Worm (Caenorhabditis elegans): ENCODE data around the gene K07F5.12.
A peak's percentile ranks its signal among the peaks of the same experiment; 100 is the strongest.

K07F5.12 gene

ce11 chrIV:9857952-9858488, 2.2 kb downstream of the K07F5.12 start, which contains the start of gene npp-1 (continued):
- no peak for TF ChIP-seq atf-7 (tag; optimal IDR thresholded peaks at IDR 0.05)
- TF ChIP-seq lsl-1 (GFP tag; optimal IDR thresholded peaks at IDR 0.05): no peak
- no peak for TF ChIP-seq rcor-1 (GFP tag; IDR thresholded peaks at IDR 0.05)
- no peak for TF ChIP-seq F10E7.11 (tag; optimal IDR thresholded peaks at IDR 0.05)
- no peak for TF ChIP-seq sdz-38 (tag; optimal IDR thresholded peaks at IDR 0.05)
- peak; percentile 20 for TF ChIP-seq nhr-80 (tag; optimal IDR thresholded peaks at IDR 0.05)
- peak; percentile 18 for TF ChIP-seq F23B12.7 (tag; optimal IDR thresholded peaks at IDR 0.05; ENCODE audit: insufficient read depth)
- TF ChIP-seq mes-4 (tag; optimal IDR thresholded peaks at IDR 0.05): no peak
- TF ChIP-seq K11D2.4 (GFP tag; IDR thresholded peaks at IDR 0.05): no peak
- no peak for TF ChIP-seq B0019.2 (GFP tag; conservative IDR thresholded peaks at IDR 0.05)
- TF ChIP-seq hlh-26 (GFP tag; conservative IDR thresholded peaks at IDR 0.05): no peak
- no peak for TF ChIP-seq Y53F4B.3 (GFP tag; IDR thresholded peaks at IDR 0.05)
- no peak for TF ChIP-seq hmg-20 (GFP tag; IDR thresholded peaks at IDR 0.05)
- peak; percentile 63 for TF ChIP-seq attf-5 (GFP tag; optimal IDR thresholded peaks at IDR 0.05)
- no peak for TF ChIP-seq nhr-179 (tag; optimal IDR thresholded peaks at IDR 0.05)

DNA sequence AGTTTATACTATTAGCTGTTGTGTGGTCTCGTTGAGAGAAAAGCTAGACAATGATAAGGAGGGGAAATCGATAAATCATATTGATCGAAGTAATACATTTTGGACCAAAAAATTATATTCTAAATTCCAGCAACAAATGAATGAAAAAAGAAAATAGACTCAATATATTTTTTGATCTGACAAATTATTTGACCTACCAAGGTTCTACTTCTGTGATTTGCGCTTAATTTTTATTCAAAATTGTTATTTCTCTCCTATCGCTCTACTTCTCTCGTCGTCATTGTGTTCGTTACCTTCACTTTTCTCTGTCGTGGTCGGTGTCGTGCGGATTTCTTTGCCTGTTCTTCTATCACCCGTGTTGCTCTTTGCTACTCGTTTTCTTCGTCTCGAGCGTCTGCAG, 3.2 kb downstream of the K07F5.12 start:
- TF ChIP-seq madf-6 (GFP tag; IDR thresholded peaks at IDR 0.05) (peak; percentile 77), B0261.1 (tag; optimal IDR thresholded peaks at IDR 0.05) (no peak), efl-1 (GFP tag; optimal IDR thresholded peaks at IDR 0.05) (peak; percentile 52), xnd-1 (tag; optimal IDR thresholded peaks at IDR 0.05) (peak; percentile 15)

DNA sequence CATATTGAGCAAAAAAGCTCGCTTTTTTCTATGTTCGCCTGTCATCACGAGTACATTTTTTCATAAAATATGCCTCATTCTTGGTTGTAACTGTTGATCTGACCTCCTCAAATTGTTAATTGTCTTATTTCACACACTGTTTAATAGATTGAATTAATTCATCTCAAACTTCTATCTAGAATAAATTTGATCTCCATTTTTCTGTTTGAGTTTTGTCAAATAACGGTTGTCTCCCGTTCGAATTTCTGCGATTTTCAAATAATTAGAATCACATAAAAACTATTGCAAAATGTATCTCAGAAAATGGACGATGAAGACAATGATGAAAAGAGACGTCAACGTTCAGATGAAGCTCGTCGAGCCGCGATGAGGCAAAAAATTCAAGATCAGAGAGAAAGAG, 6.1 kb downstream of the K07F5.12 start, which contains the start of gene K07F5.14:
TSS of gene K07F5.14 (plus strand) at position 301 of the 400 bp plus-strand sequence.
- TF ChIP-seq madf-6 (GFP tag; IDR thresholded peaks at IDR 0.05) (peak; percentile 35; the same call in 1 of the 2 replicates), madf-3 (GFP tag; IDR thresholded peaks at IDR 0.05) (peak; percentile 59; the same call in 1 of the 2 replicates), lsl-1 (GFP tag; optimal IDR thresholded peaks at IDR 0.05) (peak; percentile 3), F33H1.4 (GFP tag; IDR thresholded peaks at IDR 0.05) (no peak)

- TF ChIP-seq attf-5 (GFP tag; optimal IDR thresholded peaks at IDR 0.05) (no peak), snpc-1.3 (tag; optimal IDR thresholded peaks at IDR 0.05; ENCODE audit: insufficient read depth) (no peak), dox-1 (GFP tag; IDR thresholded peaks at IDR 0.05) (no peak), ceh-79 (tag; optimal IDR thresholded peaks at IDR 0.05) (no peak), akir-1 (GFP tag; optimal IDR thresholded peaks at IDR 0.05) (no peak), aptf-3 (GFP tag; IDR thresholded peaks at IDR 0.05) (no peak), ztf-22 (GFP tag; optimal IDR thresholded peaks at IDR 0.05) (no peak), F23B12.7 (tag; optimal IDR thresholded peaks at IDR 0.05; ENCODE audit: insufficient read depth) (no peak), atf-7 (tag; optimal IDR thresholded peaks at IDR 0.05) (no peak), F10E7.11 (tag; optimal IDR thresholded peaks at IDR 0.05) (no peak), attf-6 (GFP tag; IDR thresholded peaks at IDR 0.05) (no peak), ztf-6 (GFP tag; IDR thresholded peaks at IDR 0.05) (no peak), F57C9.4 (tag; optimal IDR thresholded peaks at IDR 0.05) (no peak), nhr-90 (tag; optimal IDR thresholded peaks at IDR 0.05) (no peak), snpc-4 (GFP tag; optimal IDR thresholded peaks at IDR 0.05) (no peak), snpc-4 (tag; optimal IDR thresholded peaks at IDR 0.05) (no peak), T26A5.8 (tag; optimal IDR thresholded peaks at IDR 0.05) (no peak), lin-40 (tag; optimal IDR thresholded peaks at IDR 0.05) (no peak), lag-1 (GFP tag; IDR thresholded peaks at IDR 0.05) (no peak), Y79H2A.3 (GFP tag; conservative IDR thresholded peaks at IDR 0.05) (no peak), ama-1 (optimal IDR thresholded peaks at IDR 0.05) (no peak), ama-1 (GFP tag; optimal IDR thresholded peaks at IDR 0.05) (no peak)
These were observed 8.0 kb downstream of the K07F5.12 start, which contains the start of gene K07F5.16 for ce11 chrIV:9863817-9864216. Gene K07F5.16 (plus strand): TSS chrIV:9864117.

Measured in whole organism, young adult.